Fruit fly (Drosophila melanogaster): ENCODE results near the gene Lip1.

DNA sequence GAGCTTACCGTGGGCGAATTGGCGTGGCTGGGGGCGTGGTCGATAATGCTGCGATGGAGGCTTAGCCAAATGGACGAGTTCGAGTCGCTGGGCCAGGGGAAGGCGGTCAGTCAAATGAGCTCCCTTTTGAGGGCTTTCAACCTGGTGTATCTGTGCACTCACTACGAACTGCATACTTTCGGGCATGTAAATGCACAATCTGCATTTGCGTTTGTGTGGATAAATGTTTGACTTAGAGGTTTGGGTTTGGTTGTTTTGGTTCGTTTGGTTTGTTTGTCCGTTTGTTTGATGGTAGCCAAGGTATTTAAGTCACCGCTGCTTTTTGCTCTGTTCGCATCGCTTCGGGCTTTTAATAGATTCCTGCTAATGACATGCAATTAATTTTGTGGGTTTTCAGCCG is 9.9 kb upstream of the Lip1 start:
- no peak for TF ChIP-seq h (optimal IDR thresholded peaks at IDR 0.05)
- no peak for TF ChIP-seq Sin3A (optimal IDR thresholded peaks at IDR 0.05)
- no peak for TF ChIP-seq ttk (optimal IDR thresholded peaks at IDR 0.05)
- TF ChIP-seq psq (optimal IDR thresholded peaks at IDR 0.05) = no peak

Data from Kc167 (cell line).